Worm (Caenorhabditis elegans) whole organism, late embryonic: ENCODE results near the gene M03B6.1.

ENCODE experiments used
- ceh-34 ChIP-seq: sonication (generic microtip); optimal IDR thresholded peaks from 2 replicates; lab custom pipeline; 2016; ENCODE audit warnings: mild to moderate bottlenecking, missing genetic modification characterization, missing compliant biosample characterization
- fkh-10 ChIP-seq: fragments of 150-350 bp; optimal IDR thresholded peaks from 2 replicates; lab custom pipeline; 2014; ENCODE audit warnings: missing biosample characterization, missing genetic modification reagents, missing genetic modification characterization
- mec-3 ChIP-seq: sonication (generic microtip); optimal IDR thresholded peaks from 2 replicates; lab custom pipeline; 2016; ENCODE audit warnings: borderline replicate concordance, missing genetic modification characterization, missing compliant biosample characterization
- nhr-11 ChIP-seq: fragments of 150-350 bp; optimal IDR thresholded peaks from 2 replicates; lab custom pipeline; 2014; ENCODE audit warnings: missing biosample characterization, missing genetic modification characterization
- pag-3 ChIP-seq: sonication (generic microtip); optimal IDR thresholded peaks from 2 replicates; lab custom pipeline; 2016; ENCODE audit warnings: missing compliant biosample characterization, missing genetic modification characterization, borderline replicate concordance
- pros-1 ChIP-seq: fragments of 150-350 bp; optimal IDR thresholded peaks from 2 replicates; lab custom pipeline; 2014; ENCODE audit warnings: missing biosample characterization, missing genetic modification reagents, missing genetic modification characterization

- TF ChIP-seq fkh-10 (GFP tag; lab: Kevin White, UChicago) (no peak), pros-1 (tag; lab: Kevin White, UChicago) (no peak), nhr-11 (no peak), pag-3 (tag; lab: Kevin White, UChicago) (no peak), mec-3 (no peak), ceh-34 (tag; lab: Kevin White, UChicago) (no peak)
Observed at ce11 chrX:13875913-13876312, 34.5 kb downstream of the M03B6.1 start.
